Worm (Caenorhabditis elegans) whole organism, young adult: ENCODE measurements around the gene hrpu-1.
A peak's percentile ranks its signal among the peaks of the same experiment; 100 is the strongest.

ENCODE experiments used
- B0019.2 ChIP-seq: fragments of 200-800 bp; sonication (Bioruptor generic); conservative IDR thresholded peaks from 2 replicates; pipeline ENCODE4 v1.3.6; 2022; ENCODE audit warnings: missing genetic modification reagents, missing genetic modification characterization, missing compliant biosample characterization
- C17E4.6 ChIP-seq: fragments of 200-800 bp; sonication (Bioruptor generic); IDR thresholded peaks from 2 replicates; pipeline ENCODE4 v1.3.6; 2022; ENCODE audit warnings: missing genetic modification reagents, missing genetic modification characterization, missing compliant biosample characterization
- D2030.7 ChIP-seq: fragments of 200-800 bp; sonication (Bioruptor generic); IDR thresholded peaks from 2 replicates; pipeline ENCODE4 v1.3.6; 2022; ENCODE audit warnings: missing genetic modification reagents, missing genetic modification characterization, missing compliant biosample characterization
- F33H1.4 ChIP-seq: fragments of 200-800 bp; sonication (Bioruptor generic); IDR thresholded peaks from 2 replicates; pipeline ENCODE4 v1.3.6; 2022; ENCODE audit warnings: missing genetic modification reagents, missing genetic modification characterization, missing compliant biosample characterization
- F37B4.10 ChIP-seq: fragments of 200-800 bp; sonication (Bioruptor generic); IDR thresholded peaks from 2 replicates; pipeline ENCODE4 v1.3.6; 2022; ENCODE audit warnings: missing genetic modification characterization, missing compliant biosample characterization
- F49E8.2 ChIP-seq: sonication (generic microtip); optimal IDR thresholded peaks from 3 replicates; lab custom pipeline; 2017; ENCODE audit warnings: missing genetic modification characterization, mild to moderate bottlenecking, missing compliant biosample characterization, antibody characterized with exemption, moderate library complexity; ENCODE audit not compliant: insufficient read depth
- T26A5.8 ChIP-seq: sonication (generic microtip); optimal IDR thresholded peaks from 2 replicates; lab custom pipeline; 2016; ENCODE audit warnings: missing genetic modification characterization, missing compliant biosample characterization
- Y53G8AR.9 ChIP-seq: fragments of 200-800 bp; sonication (Bioruptor generic); conservative IDR thresholded peaks from 2 replicates; pipeline ENCODE4 v1.3.6; 2022; ENCODE audit warnings: missing genetic modification reagents, missing genetic modification characterization, missing compliant biosample characterization
- akir-1 ChIP-seq: fragments of 200-800 bp; sonication (Bioruptor generic); optimal IDR thresholded peaks from 2 replicates; lab custom pipeline; 2018; ENCODE audit warnings: mild to moderate bottlenecking, missing genetic modification characterization, moderate library complexity, missing compliant biosample characterization
- athp-1 ChIP-seq: sonication (generic microtip); optimal IDR thresholded peaks from 2 replicates; lab custom pipeline; 2017; ENCODE audit warnings: mild to moderate bottlenecking, missing genetic modification characterization, missing compliant biosample characterization
- attf-3 ChIP-seq: fragments of 200-800 bp; sonication (Bioruptor generic); conservative IDR thresholded peaks from 2 replicates; pipeline ENCODE4 v1.3.6; 2022; ENCODE audit warnings: missing genetic modification reagents, missing genetic modification characterization, missing compliant biosample characterization
- attf-6 ChIP-seq: fragments of 200-800 bp; sonication (Bioruptor generic); IDR thresholded peaks from 2 replicates; pipeline ENCODE4 v1.3.6; 2022; ENCODE audit warnings: missing genetic modification reagents, missing genetic modification characterization, missing compliant biosample characterization
- bed-2 ChIP-seq: fragments of 200-800 bp; sonication (Bioruptor generic); IDR thresholded peaks from 2 replicates; pipeline ENCODE4 v1.3.6; 2022; ENCODE audit warnings: missing genetic modification reagents, missing genetic modification characterization, missing compliant biosample characterization
- cebp-1 ChIP-seq, 2 experiments: fragments of 200-800 bp in 1 of 2; sonication (Bioruptor generic) in 1 of 2; sonication (generic microtip) in 1 of 2; IDR thresholded peaks in 1 of 2; optimal IDR thresholded peaks in 1 of 2; 2 replicates each; pipeline versions ENCODE4 v1.3.6 to Lab custom; 2017 to 2022; ENCODE audit warnings: missing compliant biosample characterization in 2 of 2, missing genetic modification characterization in 2 of 2, mild to moderate bottlenecking in 1 of 2, missing genetic modification reagents in 1 of 2, moderate library complexity in 1 of 2
- ceh-100 ChIP-seq: fragments of 200-800 bp; sonication (Bioruptor generic); IDR thresholded peaks from 2 replicates; pipeline ENCODE4 v1.3.6; 2022; ENCODE audit warnings: missing genetic modification reagents, missing genetic modification characterization, missing compliant biosample characterization
- dpff-1 ChIP-seq: sonication (generic microtip); optimal IDR thresholded peaks from 2 replicates; lab custom pipeline; 2017; ENCODE audit warnings: mild to moderate bottlenecking, missing genetic modification characterization, missing compliant biosample characterization
- dpl-1 ChIP-seq: fragments of 150-350 bp; optimal IDR thresholded peaks from 2 replicates; lab custom pipeline; 2014; ENCODE audit warnings: missing biosample characterization, missing genetic modification reagents, missing genetic modification characterization
- efl-1 ChIP-seq: fragments of 150-350 bp; optimal IDR thresholded peaks from 2 replicates; lab custom pipeline; 2014; ENCODE audit warnings: missing biosample characterization, missing genetic modification reagents, missing genetic modification characterization
- egrh-3 ChIP-seq: fragments of 200-800 bp; sonication (Bioruptor generic); IDR thresholded peaks from 2 replicates; pipeline ENCODE4 v1.3.6; 2022; ENCODE audit warnings: missing genetic modification reagents, missing genetic modification characterization, missing compliant biosample characterization
- ekl-4 ChIP-seq: fragments of 200-800 bp; sonication (Bioruptor generic); IDR thresholded peaks from 2 replicates; pipeline ENCODE4 v1.3.6; 2022; ENCODE audit warnings: missing genetic modification reagents, missing genetic modification characterization, missing compliant biosample characterization
- ets-4 ChIP-seq: fragments of 200-800 bp; sonication (Bioruptor generic); optimal IDR thresholded peaks from 2 replicates; lab custom pipeline; 2018; ENCODE audit warnings: mild to moderate bottlenecking, missing genetic modification characterization, missing compliant biosample characterization
- him-1 ChIP-seq: sonication (generic microtip); optimal IDR thresholded peaks from 2 replicates; lab custom pipeline; 2016; ENCODE audit warnings: missing genotype, missing genetic modification reagents, missing genetic modification characterization, missing compliant biosample characterization
- hmg-1.2 ChIP-seq: fragments of 200-800 bp; sonication (Bioruptor generic); IDR thresholded peaks from 2 replicates; pipeline ENCODE4 v1.3.6; 2022; ENCODE audit warnings: missing genetic modification reagents, missing genetic modification characterization, missing compliant biosample characterization
- lin-54 ChIP-seq: fragments of 200-800 bp; sonication (Bioruptor generic); optimal IDR thresholded peaks from 2 replicates; lab custom pipeline; 2018; ENCODE audit warnings: mild to moderate bottlenecking, missing genetic modification characterization, missing compliant biosample characterization
- lsl-1 ChIP-seq: fragments of 200-800 bp; sonication (Bioruptor generic); optimal IDR thresholded peaks from 2 replicates; lab custom pipeline; 2018; ENCODE audit warnings: mild to moderate bottlenecking, missing genetic modification characterization, moderate library complexity, missing compliant biosample characterization
- lsy-27 ChIP-seq: sonication (generic microtip); optimal IDR thresholded peaks from 2 replicates; lab custom pipeline; 2017; ENCODE audit warnings: missing genetic modification characterization, mild to moderate bottlenecking, missing compliant biosample characterization, antibody characterized with exemption, missing genotype, borderline replicate concordance; ENCODE audit not compliant: insufficient read depth
- madf-10 ChIP-seq: sonication (generic microtip); optimal IDR thresholded peaks from 2 replicates; lab custom pipeline; 2016; ENCODE audit warnings: mild to moderate bottlenecking, missing genetic modification characterization, missing compliant biosample characterization
- madf-6 ChIP-seq: fragments of 200-800 bp; sonication (Bioruptor generic); IDR thresholded peaks from 2 replicates; pipeline ENCODE4 v1.3.6; 2022; ENCODE audit warnings: missing genetic modification reagents, missing genetic modification characterization, missing compliant biosample characterization
- mcd-1 ChIP-seq: fragments of 200-800 bp; sonication (Bioruptor generic); IDR thresholded peaks from 2 replicates; pipeline ENCODE4 v1.3.6; 2022; ENCODE audit warnings: missing genetic modification reagents, missing genetic modification characterization, missing compliant biosample characterization
- mes-4 ChIP-seq: sonication (generic microtip); optimal IDR thresholded peaks from 2 replicates; lab custom pipeline; 2016; ENCODE audit warnings: missing genotype, missing genetic modification characterization, missing compliant biosample characterization
- nfya-1 ChIP-seq: sonication (generic microtip); optimal IDR thresholded peaks from 2 replicates; lab custom pipeline; 2017; ENCODE audit warnings: antibody characterized with exemption, missing compliant biosample characterization, missing genetic modification characterization, borderline replicate concordance; ENCODE audit not compliant: insufficient read depth
- nfyb-1 ChIP-seq: fragments of 200-800 bp; sonication (Bioruptor generic); IDR thresholded peaks from 2 replicates; pipeline ENCODE4 v1.3.6; 2022; ENCODE audit warnings: missing genetic modification reagents, missing genetic modification characterization, missing compliant biosample characterization
- nhr-90 ChIP-seq: sonication (generic microtip); optimal IDR thresholded peaks from 2 replicates; lab custom pipeline; 2016; ENCODE audit warnings: missing genotype, mild to moderate bottlenecking, missing genetic modification characterization, missing compliant biosample characterization
- snpc-1.3 ChIP-seq: sonication (generic microtip); optimal IDR thresholded peaks from 2 replicates; lab custom pipeline; 2017; ENCODE audit warnings: missing genetic modification characterization, mild to moderate bottlenecking, missing compliant biosample characterization, antibody characterized with exemption, moderate library complexity, missing genotype, missing genetic modification reagents; ENCODE audit not compliant: insufficient read depth
- snpc-4 ChIP-seq, 5 experiments: fragments of 150-350 bp in 1 of 5; sonication (generic microtip) in 4 of 5; optimal IDR thresholded peaks; 2 replicates each; lab custom pipeline; 2014 to 2018; ENCODE audit warnings: missing genetic modification characterization in 5 of 5, missing biosample characterization in 3 of 5, antibody characterized with exemption in 2 of 5, mild to moderate bottlenecking in 2 of 5, missing compliant biosample characterization in 2 of 5, missing genotype in 2 of 5, moderate library complexity in 2 of 5, missing genetic modification reagents in 1 of 5
- tbp1 ChIP-seq: fragments of 200-800 bp; sonication (Bioruptor generic); optimal IDR thresholded peaks from 2 replicates; lab custom pipeline; 2018; ENCODE audit warnings: mild to moderate bottlenecking, missing genetic modification characterization, missing compliant biosample characterization
- tlf-1 ChIP-seq: fragments of 200-800 bp; sonication (Bioruptor generic); optimal IDR thresholded peaks from 2 replicates; lab custom pipeline; 2018; ENCODE audit warnings: mild to moderate bottlenecking, missing genetic modification characterization, missing compliant biosample characterization
- zfh-2 ChIP-seq: fragments of 200-800 bp; sonication (Bioruptor generic); conservative IDR thresholded peaks from 2 replicates; pipeline ENCODE4 v1.3.6; 2022; ENCODE audit warnings: missing genetic modification reagents, missing genetic modification characterization, missing compliant biosample characterization
- ztf-18 ChIP-seq: sonication (generic microtip); optimal IDR thresholded peaks from 2 replicates; lab custom pipeline; 2016; ENCODE audit warnings: missing genotype, mild to moderate bottlenecking, missing genetic modification characterization, missing compliant biosample characterization
- ztf-22 ChIP-seq: fragments of 200-800 bp; sonication (Bioruptor generic); optimal IDR thresholded peaks from 2 replicates; lab custom pipeline; 2018; ENCODE audit warnings: mild to moderate bottlenecking, missing genetic modification characterization, moderate library complexity, missing compliant biosample characterization
- ztf-25 ChIP-seq: fragments of 200-800 bp; sonication (Bioruptor generic); IDR thresholded peaks from 2 replicates; pipeline ENCODE4 v1.3.6; 2022; ENCODE audit warnings: missing genetic modification reagents, missing genetic modification characterization, missing compliant biosample characterization

Gene hrpu-1

ce11 chrIV:15027884-15028283 is 11.5 kb upstream of the hrpu-1 start:
- TF ChIP-seq B0019.2 (GFP tag; lab: Robert Waterston, UW) = no peak
- no peak for TF ChIP-seq nhr-90 (tag; lab: Kevin White, UChicago)
- TF ChIP-seq ztf-22 (GFP tag; lab: Kevin White, UChicago) = no peak
- TF ChIP-seq snpc-1.3 (tag; lab: Kevin White, UChicago) = no peak
- TF ChIP-seq nfyb-1 (GFP tag; lab: Robert Waterston, UW) = peak; percentile 73
- TF ChIP-seq madf-10 (tag; lab: Kevin White, UChicago) = no peak
- TF ChIP-seq mcd-1 (GFP tag; lab: Robert Waterston, UW) = no peak
- TF ChIP-seq mes-4 (tag; lab: Kevin White, UChicago) = no peak
- no peak for TF ChIP-seq athp-1

- TF ChIP-seq attf-6 (peak; percentile 40; the same call in 1 of the 2 replicates), madf-10 (tag; lab: Kevin White, UChicago) (no peak), zfh-2 (GFP tag; lab: Robert Waterston, UW) (peak; percentile 59), efl-1 (no peak), egrh-3 (GFP tag; lab: Robert Waterston, UW) (0 out of 2 replicates have a peak, but pooled peaks have one; percentile 35)
Observed at ce11 chrIV:15028386-15028785, 11.0 kb upstream of the hrpu-1 start.

- TF ChIP-seq F49E8.2 (peak; percentile 37), tbp1 (peak; percentile 44), nfya-1 (tag; lab: Kevin White, UChicago) (no peak), Y53G8AR.9 (GFP tag; lab: Robert Waterston, UW) (no peak), zfh-2 (GFP tag; lab: Robert Waterston, UW) (no peak), athp-1 (no peak), ekl-4 (GFP tag; lab: Robert Waterston, UW) (no peak), T26A5.8 (tag; lab: Kevin White, UChicago) (no peak), snpc-4 (GFP tag; optimal IDR thresholded peaks at IDR 0.05; lab: Kevin White, UChicago) (no peak), snpc-4 (tag; optimal IDR thresholded peaks at IDR 0.05; lab: Kevin White, UChicago) (peak in 3 of 4 experiments; percentile 14 to 82 (median 55)), F37B4.10 (GFP tag; lab: Robert Waterston, UW) (no peak), F33H1.4 (GFP tag; lab: Robert Waterston, UW) (peak; percentile 47; the same call in 1 of the 2 replicates), D2030.7 (no peak), lsy-27 (tag; lab: Kevin White, UChicago) (no peak), dpff-1 (no peak), ets-4 (GFP tag; lab: Kevin White, UChicago) (no peak), C17E4.6 (GFP tag; lab: Robert Waterston, UW) (no peak), hmg-1.2 (GFP tag; lab: Robert Waterston, UW) (no peak), ceh-100 (GFP tag; lab: Robert Waterston, UW) (no peak), attf-3 (peak; percentile 50; the same call in 1 of the 2 replicates), dpl-1 (GFP tag; lab: Kevin White, UChicago) (peak; percentile 12), mcd-1 (GFP tag; lab: Robert Waterston, UW) (no peak), cebp-1 (GFP tag; IDR thresholded peaks at IDR 0.05; lab: Robert Waterston, UW) (no peak), cebp-1 (tag; optimal IDR thresholded peaks at IDR 0.05; lab: Kevin White, UChicago) (peak; percentile 31), madf-10 (tag; lab: Kevin White, UChicago) (no peak), him-1 (tag; lab: Kevin White, UChicago) (no peak), attf-6 (peak; percentile 70; the same call in 1 of the 2 replicates), akir-1 (no peak), lin-54 (GFP tag; lab: Kevin White, UChicago) (peak; percentile 29), ztf-25 (GFP tag; lab: Robert Waterston, UW) (no peak), tlf-1 (GFP tag; lab: Kevin White, UChicago) (no peak), madf-6 (peak; percentile 22; the same call in 1 of the 2 replicates), bed-2 (GFP tag; lab: Robert Waterston, UW) (no peak), ztf-18 (tag; lab: Kevin White, UChicago) (peak; percentile 68), lsl-1 (GFP tag; lab: Kevin White, UChicago) (peak; percentile 60)
Observed at ce11 chrIV:15028891-15029290, 10.5 kb upstream of the hrpu-1 start, which contains the start of gene Y41E3.8. Gene Y41E3.8 (minus strand): TSS chrIV:15028978.
